Worm (Caenorhabditis elegans) whole organism, L2 larva: ENCODE data around the gene T04C12.11.

Source experiments
- C34F6.9 ChIP-seq: fragments of 150-350 bp; optimal IDR thresholded peaks from 2 replicates; lab custom pipeline; 2014; ENCODE audit warnings: missing biosample characterization, missing genetic modification characterization
- F13H6.1 ChIP-seq: sonication (generic microtip); optimal IDR thresholded peaks from 2 replicates; lab custom pipeline; 2016; ENCODE audit warnings: missing genetic modification characterization, missing compliant biosample characterization
- R02D3.7 ChIP-seq: fragments of 150-350 bp; optimal IDR thresholded peaks from 2 replicates; lab custom pipeline; 2014; ENCODE audit warnings: missing biosample characterization, missing genetic modification characterization
- Y55F3AM.14 ChIP-seq: fragments of 200-800 bp; sonication (Bioruptor generic); optimal IDR thresholded peaks from 2 replicates; lab custom pipeline; 2018; ENCODE audit warnings: mild to moderate bottlenecking, missing genetic modification characterization, missing compliant biosample characterization
- alr-1 ChIP-seq: fragments of 150-350 bp; optimal IDR thresholded peaks from 2 replicates; lab custom pipeline; 2014; ENCODE audit warnings: missing biosample characterization, missing genetic modification characterization
- blmp-1 ChIP-seq: sonication (generic microtip); optimal IDR thresholded peaks from 2 replicates; lab custom pipeline; 2017; ENCODE audit warnings: missing genetic modification characterization, mild to moderate bottlenecking, missing compliant biosample characterization, antibody characterized with exemption, moderate library complexity; ENCODE audit not compliant: insufficient read depth
- ceh-16 ChIP-seq: fragments of 150-350 bp; optimal IDR thresholded peaks from 2 replicates; lab custom pipeline; 2014; ENCODE audit warnings: missing biosample characterization, missing genetic modification characterization
- ceh-82 ChIP-seq: fragments of 150-350 bp; optimal IDR thresholded peaks from 2 replicates; lab custom pipeline; 2014; ENCODE audit warnings: missing biosample characterization, missing genetic modification characterization
- crh-2 ChIP-seq: sonication (generic microtip); optimal IDR thresholded peaks from 2 replicates; lab custom pipeline; 2017; ENCODE audit warnings: missing biosample characterization, missing genetic modification characterization
- dmd-4 ChIP-seq: sonication (generic microtip); optimal IDR thresholded peaks from 2 replicates; lab custom pipeline; 2017; ENCODE audit warnings: missing biosample characterization, missing genetic modification characterization
- egl-27 ChIP-seq: sonication (generic microtip); optimal IDR thresholded peaks from 3 replicates; lab custom pipeline; 2017; ENCODE audit warnings: missing biosample characterization, missing genetic modification reagents, missing genetic modification characterization
- elt-1 ChIP-seq: fragments of 150-350 bp; optimal IDR thresholded peaks from 2 replicates; lab custom pipeline; 2014; ENCODE audit warnings: missing biosample characterization, missing genetic modification characterization
- elt-3 ChIP-seq: sonication (generic microtip); optimal IDR thresholded peaks from 2 replicates; lab custom pipeline; 2017; ENCODE audit warnings: missing biosample characterization, missing genetic modification characterization
- fos-1 ChIP-seq: fragments of 150-350 bp; optimal IDR thresholded peaks from 2 replicates; lab custom pipeline; 2014; ENCODE audit warnings: missing biosample characterization, missing genetic modification characterization
- gmeb-1 ChIP-seq: fragments of 150-350 bp; optimal IDR thresholded peaks from 2 replicates; lab custom pipeline; 2014; ENCODE audit warnings: missing biosample characterization, missing genetic modification characterization
- lin-11 ChIP-seq: fragments of 150-350 bp; sonication (generic microtip); optimal IDR thresholded peaks from 2 replicates; lab custom pipeline; 2014; ENCODE audit warnings: missing biosample characterization, missing genetic modification characterization, inconsistent platforms, mixed read lengths
- lin-13 ChIP-seq: fragments of 150-350 bp; optimal IDR thresholded peaks from 2 replicates; lab custom pipeline; 2014; ENCODE audit warnings: missing biosample characterization, missing genetic modification reagents, missing genetic modification characterization
- lsy-2 ChIP-seq, 2 experiments: fragments of 150-350 bp in 1 of 2; sonication (generic microtip) in 1 of 2; optimal IDR thresholded peaks; 2 replicates each; lab custom pipeline; 2014 to 2017; ENCODE audit warnings: missing biosample characterization in 2 of 2, missing genetic modification characterization in 2 of 2
- mbf-1 ChIP-seq: sonication (generic microtip); optimal IDR thresholded peaks from 2 replicates; lab custom pipeline; 2017; ENCODE audit warnings: missing biosample characterization, missing genetic modification characterization
- nhr-11 ChIP-seq: fragments of 150-350 bp; optimal IDR thresholded peaks from 2 replicates; lab custom pipeline; 2014; ENCODE audit warnings: missing biosample characterization, missing genetic modification characterization
- nhr-129 ChIP-seq: fragments of 150-350 bp; optimal IDR thresholded peaks from 2 replicates; lab custom pipeline; 2014; ENCODE audit warnings: missing biosample characterization, missing genetic modification characterization
- nhr-21 ChIP-seq: fragments of 150-350 bp; optimal IDR thresholded peaks from 2 replicates; lab custom pipeline; 2014; ENCODE audit warnings: missing biosample characterization, missing genetic modification characterization
- nhr-25 ChIP-seq: fragments of 150-350 bp; sonication (generic microtip); optimal IDR thresholded peaks from 3 replicates; lab custom pipeline; 2014; ENCODE audit warnings: missing biosample characterization, missing genetic modification characterization
- nhr-6 ChIP-seq: fragments of 150-350 bp; optimal IDR thresholded peaks from 2 replicates; lab custom pipeline; 2014; ENCODE audit warnings: missing biosample characterization, missing genetic modification characterization
- nhr-77 ChIP-seq: fragments of 150-350 bp; optimal IDR thresholded peaks from 2 replicates; lab custom pipeline; 2014; ENCODE audit warnings: missing biosample characterization, missing genetic modification characterization
- peb-1 ChIP-seq: fragments of 150-350 bp; optimal IDR thresholded peaks from 2 replicates; lab custom pipeline; 2014; ENCODE audit warnings: missing biosample characterization, missing genetic modification characterization
- sem-4 ChIP-seq: fragments of 150-350 bp; optimal IDR thresholded peaks from 2 replicates; lab custom pipeline; 2014; ENCODE audit warnings: missing biosample characterization, missing genetic modification reagents, missing genetic modification characterization
- sma-3 ChIP-seq: sonication (generic microtip); optimal IDR thresholded peaks from 2 replicates; lab custom pipeline; 2016; ENCODE audit warnings: missing genetic modification reagents, missing genetic modification characterization, missing compliant biosample characterization
- sma-9 ChIP-seq, 2 experiments: fragments of 150-350 bp in 1 of 2; sonication (generic microtip) in 1 of 2; optimal IDR thresholded peaks; 2 replicates each; lab custom pipeline; 2014 to 2016; ENCODE audit warnings: missing genetic modification characterization in 2 of 2, mild to moderate bottlenecking in 1 of 2, missing biosample characterization in 1 of 2, missing compliant biosample characterization in 1 of 2, missing genetic modification reagents in 1 of 2, moderate library complexity in 1 of 2
- snpc-4 ChIP-seq: fragments of 150-350 bp; optimal IDR thresholded peaks from 2 replicates; lab custom pipeline; 2014; ENCODE audit warnings: missing biosample characterization, missing genetic modification characterization
- unc-55 ChIP-seq: fragments of 150-350 bp; sonication (generic microtip); optimal IDR thresholded peaks from 3 replicates; lab custom pipeline; 2014; ENCODE audit warnings: missing biosample characterization, missing genetic modification reagents, missing genetic modification characterization
- unc-62 ChIP-seq: fragments of 150-350 bp; optimal IDR thresholded peaks from 2 replicates; lab custom pipeline; 2014; ENCODE audit warnings: missing biosample characterization, missing genetic modification reagents, missing genetic modification characterization
- zag-1 ChIP-seq: fragments of 150-350 bp; optimal IDR thresholded peaks from 2 replicates; lab custom pipeline; 2014; ENCODE audit warnings: missing biosample characterization, missing genetic modification characterization
- ztf-1 ChIP-seq: fragments of 200-800 bp; sonication (Bioruptor generic); conservative IDR thresholded peaks from 2 replicates; pipeline ENCODE4 v1.3.6; 2022; ENCODE audit warnings: missing genetic modification characterization, missing compliant biosample characterization
- ztf-11 ChIP-seq: sonication (generic microtip); optimal IDR thresholded peaks from 2 replicates; lab custom pipeline; 2017; ENCODE audit warnings: missing biosample characterization, missing genetic modification characterization
- ztf-4 ChIP-seq: fragments of 150-350 bp; optimal IDR thresholded peaks from 2 replicates; lab custom pipeline; 2014; ENCODE audit warnings: missing biosample characterization, missing genetic modification characterization

The T04C12.11 gene

DNA sequence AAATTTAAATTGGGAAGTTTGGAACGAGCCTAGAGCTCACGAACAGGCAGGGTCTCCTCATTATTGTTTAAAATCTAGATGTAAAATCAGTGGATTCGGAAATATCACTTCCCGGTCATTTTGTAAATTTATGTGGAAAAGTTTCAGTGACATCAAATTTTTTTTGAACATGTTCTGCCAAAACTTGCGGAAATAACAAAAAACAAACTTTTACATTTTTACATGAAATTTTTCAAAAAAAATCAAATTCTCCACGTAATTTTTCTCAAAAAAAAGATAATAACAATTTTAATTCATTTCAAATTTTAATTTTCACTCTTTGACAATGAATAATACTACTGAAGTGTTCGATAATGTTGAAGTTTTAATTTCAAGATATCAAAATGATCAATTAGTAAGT lies 18.6 kb downstream of the T04C12.11 start, which contains the start of gene C45B11.5:
Gene C45B11.5, plus strand, starts transcription at position 301 of the 400 bp plus-strand sequence.
- TF ChIP-seq peb-1 (no peak), R02D3.7 (tag; lab: Kevin White, UChicago) (no peak), lin-13 (GFP tag; lab: Kevin White, UChicago) (no peak), dmd-4 (tag; lab: Kevin White, UChicago) (no peak), zag-1 (tag; lab: Kevin White, UChicago) (no peak), elt-3 (tag; lab: Kevin White, UChicago) (no peak)
- TF ChIP-seq, all 48 proteins: peak for 0

DNA sequence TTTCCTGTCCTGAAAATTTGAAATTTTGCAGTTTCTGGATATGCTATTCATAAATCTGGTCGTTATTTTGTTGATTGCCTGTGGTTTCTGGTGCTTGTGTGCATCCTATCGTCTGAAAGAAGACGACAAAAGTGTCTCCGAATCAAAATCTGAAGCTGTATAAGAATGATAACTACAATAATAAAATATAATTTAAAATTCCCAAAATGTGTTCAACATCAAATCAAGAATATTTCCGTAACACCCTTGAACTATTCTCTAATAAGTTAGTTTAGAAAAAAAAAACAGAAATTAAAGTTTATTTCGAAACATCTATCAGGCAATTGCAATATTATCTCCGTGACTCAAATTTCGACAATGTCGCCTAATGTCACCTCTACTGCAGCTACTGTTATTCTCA lies 19.6 kb downstream of the T04C12.11 start, which contains the start of gene C45B11.8:
Gene C45B11.8, plus strand, starts transcription at position 301 of the 400 bp plus-strand sequence.
- TF ChIP-seq elt-3 (tag; lab: Kevin White, UChicago) = no peak
- no peak for TF ChIP-seq dmd-4 (tag; lab: Kevin White, UChicago)
- TF ChIP-seq lsy-2 (tag; optimal IDR thresholded peaks at IDR 0.05; lab: Kevin White, UChicago) = no peak
- no peak for TF ChIP-seq blmp-1
- TF ChIP-seq egl-27 (tag; lab: Kevin White, UChicago) = no peak
- TF ChIP-seq nhr-6 (tag; lab: Kevin White, UChicago) = no peak
- TF ChIP-seq nhr-21 = no peak
- TF ChIP-seq alr-1 (tag; lab: Kevin White, UChicago) = no peak
- TF ChIP-seq sma-9 (GFP tag; optimal IDR thresholded peaks at IDR 0.05; lab: Kevin White, UChicago) = no peak
- TF ChIP-seq sma-9 (tag; optimal IDR thresholded peaks at IDR 0.05; lab: Kevin White, UChicago) = no peak
- TF ChIP-seq snpc-4 (tag; lab: Kevin White, UChicago) = no peak
- TF ChIP-seq sem-4 = no peak

DNA sequence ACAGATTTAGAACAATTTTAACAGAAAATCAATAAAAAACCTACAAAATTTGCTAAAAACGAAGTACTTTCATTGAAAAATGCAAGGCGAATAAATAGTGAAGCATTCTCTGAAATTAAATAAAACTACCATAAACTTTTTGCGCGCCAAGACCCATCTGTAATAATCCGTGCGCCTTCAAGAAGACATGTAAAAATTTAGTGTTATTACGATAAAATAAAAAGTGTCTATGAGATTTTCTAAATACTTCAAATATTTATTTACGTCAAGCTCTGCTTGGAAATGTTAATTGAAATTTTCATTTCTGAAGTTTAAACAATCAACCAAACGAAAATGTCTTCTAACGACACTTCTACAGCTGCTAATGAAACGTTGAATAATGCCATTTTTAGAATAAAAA lies 20.1 kb downstream of the T04C12.11 start, which contains the start of gene C45B11.9:
Gene C45B11.9, plus strand, starts transcription at position 301 of the 400 bp plus-strand sequence.
- TF ChIP-seq ztf-1 (GFP tag; lab: Robert Waterston, UW) = no peak
- TF ChIP-seq lin-13 (GFP tag; lab: Kevin White, UChicago) = no peak

DNA sequence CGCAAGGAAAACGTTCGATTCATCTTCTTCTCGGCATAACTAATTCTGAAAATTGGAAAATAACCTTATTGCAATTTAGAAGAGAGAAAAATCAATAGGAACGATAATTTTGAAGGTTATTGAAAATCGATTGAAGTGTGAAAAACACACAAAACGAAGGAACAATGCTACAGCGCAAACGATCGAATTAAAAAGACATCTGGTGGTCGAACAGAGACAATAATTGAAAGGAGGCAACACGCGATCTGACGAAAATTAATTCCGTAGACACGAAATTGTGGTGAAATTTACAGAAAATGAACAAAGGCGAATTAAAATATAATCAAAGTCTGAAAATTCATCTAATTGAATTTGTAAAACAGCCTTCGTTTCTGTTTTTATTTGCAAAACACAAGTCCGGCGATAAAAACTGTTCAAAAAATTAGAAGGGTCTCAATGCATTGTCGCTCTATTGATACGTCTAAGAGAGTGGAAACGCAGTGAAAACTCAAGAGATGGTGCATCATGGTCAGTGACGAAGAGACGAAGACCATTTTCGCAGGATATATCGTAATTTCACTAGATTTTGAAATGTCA lies 20.6 kb downstream of the T04C12.11 start, which contains the start of gene pak-2:
Gene pak-2, minus strand, starts transcription at position 51 of the 576 bp plus-strand sequence.
- TF ChIP-seq ztf-1 (GFP tag; lab: Robert Waterston, UW) (no peak), nhr-25 (tag; lab: Kevin White, UChicago) (peak; percentile 76), fos-1 (tag; lab: Kevin White, UChicago) (peak; percentile 76), egl-27 (tag; lab: Kevin White, UChicago) (peak; percentile 55), Y55F3AM.14 (GFP tag; lab: Kevin White, UChicago) (peak; percentile 37), nhr-21 (peak; percentile 39), zag-1 (tag; lab: Kevin White, UChicago) (peak; percentile 12), sma-3 (peak; percentile 93), lsy-2 (tag; optimal IDR thresholded peaks at IDR 0.05; lab: Kevin White, UChicago) (peak; percentile 38 to 85), unc-55 (GFP tag; lab: Kevin White, UChicago) (peak; percentile 95), ceh-16 (tag; lab: Kevin White, UChicago) (no peak), nhr-11 (tag; lab: Kevin White, UChicago) (no peak), F13H6.1 (peak; percentile 81), blmp-1 (peak; percentile 39), nhr-129 (peak; percentile 90), lin-13 (GFP tag; lab: Kevin White, UChicago) (peak; percentile 84), sma-9 (GFP tag; optimal IDR thresholded peaks at IDR 0.05; lab: Kevin White, UChicago) (peak; percentile 62), sma-9 (tag; optimal IDR thresholded peaks at IDR 0.05; lab: Kevin White, UChicago) (no peak), lin-11 (tag; lab: Kevin White, UChicago) (no peak), gmeb-1 (tag; lab: Kevin White, UChicago) (peak; percentile 69), crh-2 (tag; lab: Kevin White, UChicago) (peak; percentile 74), dmd-4 (tag; lab: Kevin White, UChicago) (no peak), nhr-6 (tag; lab: Kevin White, UChicago) (peak; percentile 75), C34F6.9 (peak; percentile 93), sem-4 (peak; percentile 45)

DNA sequence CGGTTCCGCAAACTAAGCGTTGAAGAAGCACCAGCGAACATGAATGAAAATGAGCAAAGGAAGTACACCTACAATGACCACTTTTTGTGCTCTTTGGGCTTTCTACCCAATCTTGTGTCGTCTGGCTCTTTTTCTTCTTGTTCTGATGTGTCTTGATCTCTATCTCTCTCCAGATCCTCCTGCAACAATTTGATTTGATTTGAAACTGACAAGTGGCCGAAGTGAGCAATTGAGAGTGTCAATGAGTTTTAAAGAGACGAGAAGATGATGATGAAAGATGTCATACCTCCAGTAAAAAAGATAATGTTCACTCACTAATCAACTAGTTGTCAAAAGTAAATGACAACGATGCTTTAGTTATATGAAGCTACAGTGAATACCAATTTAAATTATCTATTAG lies 25.3 kb downstream of the T04C12.11 start, which contains the start of gene pptr-2:
Gene pptr-2, minus strand, starts transcription at position 184 of the 400 bp plus-strand sequence.
- TF ChIP-seq F13H6.1 (peak; percentile 41), R02D3.7 (tag; lab: Kevin White, UChicago) (no peak), sma-3 (no peak), elt-1 (tag; lab: Kevin White, UChicago) (no peak), lin-11 (tag; lab: Kevin White, UChicago) (no peak), ceh-16 (tag; lab: Kevin White, UChicago) (no peak), sma-9 (GFP tag; optimal IDR thresholded peaks at IDR 0.05; lab: Kevin White, UChicago) (peak; percentile 14), sma-9 (tag; optimal IDR thresholded peaks at IDR 0.05; lab: Kevin White, UChicago) (no peak), unc-62 (GFP tag; lab: Kevin White, UChicago) (no peak), nhr-21 (no peak), lsy-2 (tag; optimal IDR thresholded peaks at IDR 0.05; lab: Kevin White, UChicago) (no peak), nhr-129 (peak; percentile 59), peb-1 (no peak), lin-13 (GFP tag; lab: Kevin White, UChicago) (no peak), Y55F3AM.14 (GFP tag; lab: Kevin White, UChicago) (no peak), ceh-82 (tag; lab: Kevin White, UChicago) (no peak), ztf-11 (tag; lab: Kevin White, UChicago) (no peak), ztf-1 (GFP tag; lab: Robert Waterston, UW) (no peak), nhr-77 (tag; lab: Kevin White, UChicago) (no peak), elt-3 (tag; lab: Kevin White, UChicago) (no peak), mbf-1 (no peak), ztf-4 (tag; lab: Kevin White, UChicago) (no peak), nhr-25 (tag; lab: Kevin White, UChicago) (no peak), sem-4 (peak; percentile 22), C34F6.9 (peak; percentile 16)
- TF ChIP-seq, all 48 proteins: peak for 5
